Worm (Caenorhabditis elegans) whole organism, L1 larva: Measurements from ENCODE around the gene C04A11.2.

ENCODE experiments used
- aha-1 ChIP-seq: fragments of 150-350 bp; optimal IDR thresholded peaks from 2 replicates; lab custom pipeline; 2014; ENCODE audit warnings: missing biosample characterization, missing genetic modification characterization
- aly-2 ChIP-seq: fragments of 150-350 bp; optimal IDR thresholded peaks from 2 replicates; lab custom pipeline; 2014; ENCODE audit warnings: missing biosample characterization, missing genetic modification characterization
- ama-1 ChIP-seq: fragments of 150-350 bp; optimal IDR thresholded peaks from 2 replicates; lab custom pipeline; 2014
- ceh-82 ChIP-seq, 3 experiments: fragments of 150-350 bp in 1 of 3; sonication (generic microtip) in 2 of 3; optimal IDR thresholded peaks; 2 replicates each; lab custom pipeline; 2014 to 2017; ENCODE audit warnings: missing biosample characterization in 3 of 3, missing genetic modification characterization in 3 of 3
- dpl-1 ChIP-seq, 3 experiments: fragments of 150-350 bp in 2 of 3; sonication (generic microtip) in 1 of 3; optimal IDR thresholded peaks; 2 replicates each; lab custom pipeline; 2014 to 2017; ENCODE audit warnings: missing biosample characterization in 3 of 3, missing genetic modification characterization in 3 of 3, missing genetic modification reagents in 3 of 3
- fkh-10 ChIP-seq: sonication (generic microtip); optimal IDR thresholded peaks from 2 replicates; lab custom pipeline; 2017; ENCODE audit warnings: missing biosample characterization, missing genetic modification reagents, missing genetic modification characterization
- lin-13 ChIP-seq: fragments of 150-350 bp; optimal IDR thresholded peaks from 2 replicates; lab custom pipeline; 2014; ENCODE audit warnings: missing biosample characterization, missing genetic modification reagents, missing genetic modification characterization
- lin-14 ChIP-seq: fragments of 200-800 bp; sonication (Bioruptor generic); optimal IDR thresholded peaks from 2 replicates; lab custom pipeline; 2018; ENCODE audit warnings: mild to moderate bottlenecking, missing genetic modification characterization, moderate library complexity, missing compliant biosample characterization
- lin-39 ChIP-seq: fragments of 150-350 bp; optimal IDR thresholded peaks from 2 replicates; lab custom pipeline; 2014; ENCODE audit warnings: missing biosample characterization, missing genetic modification reagents, missing genetic modification characterization
- lir-3 ChIP-seq: sonication (generic microtip); optimal IDR thresholded peaks from 2 replicates; lab custom pipeline; 2016; ENCODE audit warnings: mild to moderate bottlenecking, missing genetic modification characterization, moderate library complexity, missing compliant biosample characterization; ENCODE audit not compliant: poor library complexity
- nhr-237 ChIP-seq: fragments of 150-350 bp; optimal IDR thresholded peaks from 2 replicates; lab custom pipeline; 2014; ENCODE audit warnings: missing biosample characterization, missing genetic modification characterization
- nhr-90 ChIP-seq: sonication (generic microtip); optimal IDR thresholded peaks from 2 replicates; lab custom pipeline; 2016; ENCODE audit warnings: mild to moderate bottlenecking, missing genetic modification characterization, missing compliant biosample characterization; ENCODE audit not compliant: poor library complexity
- pag-3 ChIP-seq: sonication (generic microtip); optimal IDR thresholded peaks from 2 replicates; lab custom pipeline; 2017; ENCODE audit warnings: missing genetic modification characterization, mild to moderate bottlenecking, missing compliant biosample characterization, antibody characterized with exemption, borderline replicate concordance; ENCODE audit not compliant: insufficient read depth
- snpc-4 ChIP-seq: fragments of 150-350 bp; optimal IDR thresholded peaks from 2 replicates; lab custom pipeline; 2014; ENCODE audit warnings: missing biosample characterization, missing genetic modification characterization

- TF ChIP-seq dpl-1 (GFP tag; optimal IDR thresholded peaks at IDR 0.05; lab: Kevin White, UChicago) (no peak), lin-39 (tag; lab: Kevin White, UChicago) (no peak), ceh-82 (tag; optimal IDR thresholded peaks at IDR 0.05; lab: Kevin White, UChicago) (no peak), lin-13 (GFP tag; lab: Kevin White, UChicago) (no peak), lir-3 (tag; lab: Kevin White, UChicago) (no peak), lin-14 (no peak), snpc-4 (no peak), ama-1 (lab: Kevin White, UChicago) (no peak), nhr-90 (tag; lab: Kevin White, UChicago) (no peak), aha-1 (tag; lab: Kevin White, UChicago) (no peak), fkh-10 (GFP tag; lab: Kevin White, UChicago) (no peak), aly-2 (no peak), pag-3 (tag; lab: Kevin White, UChicago) (no peak), nhr-237 (tag; lab: Kevin White, UChicago) (no peak)
Observed at ce11 chrX:13621628-13622027, 47.0 kb downstream of the C04A11.2 start, which contains the start of gene Y12A6A.1.
